Worm (Caenorhabditis elegans) whole organism, L1 larva: ENCODE measurements around the gene C56G2.22.
A peak's percentile ranks its signal among the peaks of the same experiment; 100 is the strongest.

Source experiments
- C16A3.4 ChIP-seq: fragments of 150-350 bp; optimal IDR thresholded peaks from 2 replicates; lab custom pipeline; 2014; ENCODE audit warnings: missing biosample characterization, missing genetic modification characterization
- C34B4.2 ChIP-seq: sonication (generic microtip); optimal IDR thresholded peaks from 2 replicates; lab custom pipeline; 2017; ENCODE audit warnings: mild to moderate bottlenecking, missing genetic modification characterization, missing compliant biosample characterization
- F16B12.6 ChIP-seq: fragments of 150-350 bp; optimal IDR thresholded peaks from 2 replicates; lab custom pipeline; 2014; ENCODE audit warnings: missing biosample characterization, missing genetic modification characterization
- aly-2 ChIP-seq: fragments of 150-350 bp; optimal IDR thresholded peaks from 2 replicates; lab custom pipeline; 2014; ENCODE audit warnings: missing biosample characterization, missing genetic modification characterization
- ama-1 ChIP-seq: fragments of 150-350 bp; optimal IDR thresholded peaks from 2 replicates; lab custom pipeline; 2014
- ceh-63 ChIP-seq: fragments of 200-800 bp; sonication (Bioruptor generic); optimal IDR thresholded peaks from 2 replicates; lab custom pipeline; 2018; ENCODE audit warnings: mild to moderate bottlenecking, missing genetic modification characterization, missing compliant biosample characterization
- ceh-82 ChIP-seq, 3 experiments: fragments of 150-350 bp in 1 of 3; sonication (generic microtip) in 2 of 3; optimal IDR thresholded peaks; 2 replicates each; lab custom pipeline; 2014 to 2017; ENCODE audit warnings: missing biosample characterization in 3 of 3, missing genetic modification characterization in 3 of 3
- ces-1 ChIP-seq: fragments of 150-350 bp; optimal IDR thresholded peaks from 2 replicates; lab custom pipeline; 2014; ENCODE audit warnings: missing biosample characterization, missing genetic modification reagents, missing genetic modification characterization
- dpl-1 ChIP-seq, 3 experiments: fragments of 150-350 bp in 2 of 3; sonication (generic microtip) in 1 of 3; optimal IDR thresholded peaks; 2 replicates each; lab custom pipeline; 2014 to 2017; ENCODE audit warnings: missing biosample characterization in 3 of 3, missing genetic modification characterization in 3 of 3, missing genetic modification reagents in 3 of 3
- efl-1 ChIP-seq, 4 experiments: fragments of 150-350 bp; optimal IDR thresholded peaks in 3 of 4; peaks in 1 of 4; 1 replicate in 1 of 4; 2 replicates in 3 of 4; lab custom pipeline; 2014; ENCODE audit warnings: missing biosample characterization in 2 of 4, missing genetic modification characterization in 2 of 4, missing genetic modification reagents in 2 of 4
- elt-3 ChIP-seq, 6 experiments: fragments of 150-350 bp in 1 of 6; sonication (generic microtip); optimal IDR thresholded peaks; 2 replicates each; lab custom pipeline; 2017 to 2018; ENCODE audit warnings: missing biosample characterization in 6 of 6, missing genetic modification characterization in 6 of 6, inconsistent platforms in 1 of 6
- fkh-10 ChIP-seq: sonication (generic microtip); optimal IDR thresholded peaks from 2 replicates; lab custom pipeline; 2017; ENCODE audit warnings: missing biosample characterization, missing genetic modification reagents, missing genetic modification characterization
- fkh-4 ChIP-seq: sonication (generic microtip); optimal IDR thresholded peaks from 2 replicates; lab custom pipeline; 2016; ENCODE audit warnings: missing compliant biosample characterization, missing genetic modification characterization, borderline replicate concordance
- fkh-8 ChIP-seq: sonication (generic microtip); optimal IDR thresholded peaks from 2 replicates; lab custom pipeline; 2016; ENCODE audit warnings: mild to moderate bottlenecking, missing genetic modification characterization, missing compliant biosample characterization
- hlh-17 ChIP-seq: fragments of 200-800 bp; sonication (Bioruptor generic); optimal IDR thresholded peaks from 2 replicates; lab custom pipeline; 2018; ENCODE audit warnings: missing genetic modification characterization, mild to moderate bottlenecking, missing compliant biosample characterization, moderate library complexity, borderline replicate concordance
- hlh-4 ChIP-seq: sonication (generic microtip); optimal IDR thresholded peaks from 2 replicates; lab custom pipeline; 2016; ENCODE audit warnings: mild to moderate bottlenecking, missing genetic modification characterization, missing compliant biosample characterization
- isw-1 ChIP-seq: fragments of 200-800 bp; sonication (Bioruptor generic); IDR thresholded peaks from 2 replicates; pipeline ENCODE4 v1.3.6; 2022; ENCODE audit warnings: missing genetic modification characterization, missing compliant biosample characterization
- lin-13 ChIP-seq: fragments of 150-350 bp; optimal IDR thresholded peaks from 2 replicates; lab custom pipeline; 2014; ENCODE audit warnings: missing biosample characterization, missing genetic modification reagents, missing genetic modification characterization
- lin-14 ChIP-seq: fragments of 200-800 bp; sonication (Bioruptor generic); optimal IDR thresholded peaks from 2 replicates; lab custom pipeline; 2018; ENCODE audit warnings: mild to moderate bottlenecking, missing genetic modification characterization, moderate library complexity, missing compliant biosample characterization
- mab-9 ChIP-seq: fragments of 200-800 bp; sonication (Bioruptor generic); IDR thresholded peaks from 2 replicates; pipeline ENCODE4 v1.3.6; 2022; ENCODE audit warnings: missing genetic modification reagents, missing genetic modification characterization, missing compliant biosample characterization
- mep-1 ChIP-seq: fragments of 150-350 bp; optimal IDR thresholded peaks from 2 replicates; lab custom pipeline; 2014; ENCODE audit warnings: missing biosample characterization, missing genetic modification characterization
- nhr-12 ChIP-seq: sonication (generic microtip); optimal IDR thresholded peaks from 2 replicates; lab custom pipeline; 2017; ENCODE audit warnings: missing biosample characterization, missing genetic modification characterization
- nhr-19 ChIP-seq: fragments of 200-800 bp; sonication (Bioruptor generic); conservative IDR thresholded peaks from 2 replicates; pipeline ENCODE4 v1.3.6; 2022; ENCODE audit warnings: missing genetic modification characterization, missing compliant biosample characterization
- nhr-76 ChIP-seq: sonication (generic microtip); optimal IDR thresholded peaks from 2 replicates; lab custom pipeline; 2017; ENCODE audit warnings: missing biosample characterization, missing genetic modification characterization
- nhr-77 ChIP-seq: fragments of 150-350 bp; optimal IDR thresholded peaks from 2 replicates; lab custom pipeline; 2014; ENCODE audit warnings: missing biosample characterization, missing genetic modification characterization
- nhr-85 ChIP-seq: sonication (generic microtip); peaks from one replicate; lab custom pipeline; 2016; ENCODE audit warnings: missing genetic modification characterization, inconsistent platforms, missing compliant biosample characterization
- pqm-1 ChIP-seq: sonication (generic microtip); optimal IDR thresholded peaks from 3 replicates; lab custom pipeline; 2017; ENCODE audit warnings: missing biosample characterization, missing genetic modification characterization
- rnt-1 ChIP-seq: sonication (generic microtip); optimal IDR thresholded peaks from 2 replicates; lab custom pipeline; 2016; ENCODE audit warnings: mild to moderate bottlenecking, missing genetic modification characterization, moderate library complexity, missing compliant biosample characterization
- snpc-4 ChIP-seq: fragments of 150-350 bp; optimal IDR thresholded peaks from 2 replicates; lab custom pipeline; 2014; ENCODE audit warnings: missing biosample characterization, missing genetic modification characterization
- snu-23 ChIP-seq: sonication (generic microtip); optimal IDR thresholded peaks from 2 replicates; lab custom pipeline; 2016; ENCODE audit warnings: missing genetic modification characterization, missing compliant biosample characterization
- sox-4 ChIP-seq: sonication (generic microtip); optimal IDR thresholded peaks from 2 replicates; lab custom pipeline; 2016; ENCODE audit warnings: missing genetic modification characterization, missing compliant biosample characterization
- sup-37 ChIP-seq: fragments of 200-800 bp; sonication (Bioruptor generic); optimal IDR thresholded peaks from 2 replicates; lab custom pipeline; 2018; ENCODE audit warnings: mild to moderate bottlenecking, missing genetic modification characterization, missing compliant biosample characterization
- swsn-7 ChIP-seq: sonication (generic microtip); optimal IDR thresholded peaks from 2 replicates; lab custom pipeline; 2016; ENCODE audit warnings: missing genetic modification characterization, missing compliant biosample characterization
- tbx-2 ChIP-seq: sonication (generic microtip); optimal IDR thresholded peaks from 2 replicates; lab custom pipeline; 2016; ENCODE audit warnings: missing genetic modification characterization, missing compliant biosample characterization
- tlp-1 ChIP-seq: fragments of 150-350 bp; optimal IDR thresholded peaks from 2 replicates; lab custom pipeline; 2014; ENCODE audit warnings: missing biosample characterization, missing genetic modification characterization
- unc-130 ChIP-seq: fragments of 150-350 bp; optimal IDR thresholded peaks from 2 replicates; lab custom pipeline; 2017; ENCODE audit warnings: missing biosample characterization, missing genetic modification characterization, inconsistent platforms
- unc-30 ChIP-seq: sonication (generic microtip); optimal IDR thresholded peaks from 2 replicates; lab custom pipeline; 2017; ENCODE audit warnings: missing biosample characterization, missing genetic modification characterization
- unc-62 ChIP-seq: fragments of 150-350 bp; optimal IDR thresholded peaks from 2 replicates; lab custom pipeline; 2014; ENCODE audit warnings: missing biosample characterization, missing genetic modification reagents, missing genetic modification characterization
- vab-15 ChIP-seq: sonication (generic microtip); optimal IDR thresholded peaks from 2 replicates; lab custom pipeline; 2017; ENCODE audit warnings: missing genotype, mild to moderate bottlenecking, missing genetic modification characterization, missing compliant biosample characterization
- xbp-1 ChIP-seq: sonication (generic microtip); optimal IDR thresholded peaks from 2 replicates; lab custom pipeline; 2016; ENCODE audit warnings: missing genetic modification characterization, missing compliant biosample characterization
- zip-4 ChIP-seq: fragments of 200-800 bp; sonication (Bioruptor generic); optimal IDR thresholded peaks from 2 replicates; lab custom pipeline; 2018; ENCODE audit warnings: mild to moderate bottlenecking, missing genetic modification characterization, moderate library complexity, missing compliant biosample characterization
- ztf-4 ChIP-seq: fragments of 150-350 bp; optimal IDR thresholded peaks from 2 replicates; lab custom pipeline; 2014; ENCODE audit warnings: missing biosample characterization, missing genetic modification characterization

Gene C56G2.22

ce11 chrIII:6324139-6324538 is 22.1 kb upstream of the C56G2.22 start, which contains the start of gene C56G2.5:
C56G2.5 (minus strand) TSS chrIII:6324239.
- no peak for TF ChIP-seq xbp-1 (tag; lab: Kevin White, UChicago)
- no peak for TF ChIP-seq C34B4.2 (tag; lab: Kevin White, UChicago)
- TF ChIP-seq fkh-4 = no peak
- no peak for TF ChIP-seq nhr-76 (tag; lab: Kevin White, UChicago)
- TF ChIP-seq lin-14 (GFP tag; lab: Kevin White, UChicago) = no peak
- TF ChIP-seq tlp-1 (tag; lab: Kevin White, UChicago) = no peak
- TF ChIP-seq vab-15 = no peak

ce11 chrIII:6331211-6331782 is 15.0 kb upstream of the C56G2.22 start, which contains the start of gene C56G2.4:
C56G2.4 (plus strand) TSS chrIII:6331732.
- TF ChIP-seq efl-1 (optimal IDR thresholded peaks at IDR 0.05; lab: Kevin White, UChicago) (no peak), efl-1 (GFP tag; optimal IDR thresholded peaks at IDR 0.05 in 1 of 2; lab: Kevin White, UChicago) (peak in 1 of 2 experiments; percentile 25), ceh-63 (no peak), lin-14 (GFP tag; lab: Kevin White, UChicago) (peak; percentile 4), swsn-7 (no peak), C16A3.4 (no peak), snu-23 (no peak), pqm-1 (tag; lab: Kevin White, UChicago) (no peak), mab-9 (GFP tag; lab: Robert Waterston, UW) (no peak), tbx-2 (no peak), fkh-10 (GFP tag; lab: Kevin White, UChicago) (peak; percentile 42), xbp-1 (tag; lab: Kevin White, UChicago) (no peak)
- TF ChIP-seq, all 84 proteins: peak for 3

ce11 chrIII:6334364-6334763 is 11.9 kb upstream of the C56G2.22 start:
- TF ChIP-seq snpc-4 (tag; lab: Kevin White, UChicago) = no peak
- peak; percentile 71 for TF ChIP-seq fkh-10 (GFP tag; lab: Kevin White, UChicago)
- TF ChIP-seq lin-14 (GFP tag; lab: Kevin White, UChicago) = peak; percentile 23
- TF ChIP-seq hlh-4 (tag; lab: Kevin White, UChicago) = no peak
- no peak for TF ChIP-seq ces-1 (GFP tag; lab: Kevin White, UChicago)
- TF ChIP-seq snu-23 = no peak

- TF ChIP-seq nhr-85 (tag; lab: Kevin White, UChicago) = peak; percentile 88
Measured at ce11 chrIII:6337730-6338129, 8.5 kb upstream of the C56G2.22 start.

- TF ChIP-seq rnt-1 (tag; lab: Kevin White, UChicago) = no peak
- TF ChIP-seq ama-1 (lab: Kevin White, UChicago) = no peak
- TF ChIP-seq mep-1 = no peak
- peak in 1 of 6 experiments; percentile 61 for TF ChIP-seq elt-3 (tag; optimal IDR thresholded peaks at IDR 0.05; lab: Kevin White, UChicago)
Measured at ce11 chrIII:6339919-6340434, 6.3 kb upstream of the C56G2.22 start, which contains the start of gene let-767. let-767 (minus strand) TSS chrIII:6339969.

- TF ChIP-seq ces-1 (GFP tag; lab: Kevin White, UChicago) = no peak
- TF ChIP-seq nhr-12 = no peak
- TF ChIP-seq unc-130 (tag; lab: Kevin White, UChicago) = peak; percentile 84
- peak; percentile 28 for TF ChIP-seq lin-13 (GFP tag; lab: Kevin White, UChicago)
- TF ChIP-seq snu-23 = peak; percentile 63
- no peak for TF ChIP-seq nhr-77
- TF ChIP-seq aly-2 (tag; lab: Kevin White, UChicago) = no peak
- TF ChIP-seq isw-1 (GFP tag; lab: Robert Waterston, UW) = no peak
- peak; percentile 22 to 64 (median 60) for TF ChIP-seq dpl-1 (GFP tag; optimal IDR thresholded peaks at IDR 0.05; lab: Kevin White, UChicago)
- peak; percentile 95 for TF ChIP-seq F16B12.6
- TF ChIP-seq nhr-85 (tag; lab: Kevin White, UChicago) = no peak
- TF ChIP-seq hlh-17 (GFP tag; lab: Kevin White, UChicago) = no peak
- no peak for TF ChIP-seq sox-4 (tag; lab: Kevin White, UChicago)
- peak in 2 of 3 experiments; percentile 52 to 56 for TF ChIP-seq ceh-82 (tag; optimal IDR thresholded peaks at IDR 0.05; lab: Kevin White, UChicago)
- TF ChIP-seq unc-30 (tag; lab: Kevin White, UChicago) = no peak
- no peak for TF ChIP-seq unc-62 (GFP tag; lab: Kevin White, UChicago)
- TF ChIP-seq sup-37 (GFP tag; lab: Kevin White, UChicago) = no peak
- no peak for TF ChIP-seq nhr-19
- no peak for TF ChIP-seq fkh-8 (tag; lab: Kevin White, UChicago)
- TF ChIP-seq ztf-4 (tag; lab: Kevin White, UChicago) = no peak
- TF ChIP-seq zip-4 (GFP tag; lab: Kevin White, UChicago) = no peak
Measured at ce11 chrIII:6341878-6342453, 4.3 kb upstream of the C56G2.22 start, which contains the start of gene rpn-13. rpn-13 (minus strand) TSS chrIII:6341928.
